Fruit fly (Drosophila melanogaster) whole organism, embryonic: ENCODE data around the gene CG1896.

Experiments
- ATbp ChIP-seq: fragments of 200-800 bp; sonication (Bioruptor generic); optimal IDR thresholded peaks from 2 replicates; lab custom pipeline; 2017; ENCODE audit warnings: missing biosample characterization, mild to moderate bottlenecking, missing genetic modification characterization, missing genetic modification reagents
- Awh ChIP-seq: fragments of 200-800 bp; sonication (Bioruptor generic); IDR thresholded peaks from 2 replicates; pipeline ENCODE4, ENCODE4 v1.3.6; 2022; ENCODE audit warnings: missing biosample characterization, missing genetic modification characterization
- BtbVII ChIP-seq: fragments of 200-800 bp; sonication (Bioruptor generic); optimal IDR thresholded peaks from 3 replicates; lab custom pipeline; 2017; ENCODE audit warnings: missing biosample characterization, mild to moderate bottlenecking, missing genetic modification characterization
- CG1024 ChIP-seq: fragments of 200-800 bp; sonication (Bioruptor generic); IDR thresholded peaks from 2 replicates; pipeline ENCODE4 v1.3.6; 2022; ENCODE audit warnings: missing biosample characterization, missing genetic modification characterization
- CG10366 ChIP-seq: fragments of 200-800 bp; sonication (Bioruptor generic); IDR thresholded peaks from 2 replicates; pipeline ENCODE4 v1.3.6; 2022; ENCODE audit warnings: missing biosample characterization, missing genetic modification characterization
- CG10462 ChIP-seq: fragments of 200-800 bp; sonication (Bioruptor generic); optimal IDR thresholded peaks from 2 replicates; lab custom pipeline; 2016; ENCODE audit warnings: missing biosample characterization, missing genetic modification characterization
- CG12071 ChIP-seq: fragments of 200-800 bp; sonication (Bioruptor generic); optimal IDR thresholded peaks from 3 replicates; lab custom pipeline; 2018; ENCODE audit warnings: missing biosample characterization, mild to moderate bottlenecking, missing genetic modification characterization
- CG14014 ChIP-seq: fragments of 200-800 bp; sonication (Bioruptor generic); IDR thresholded peaks from 2 replicates; pipeline ENCODE4 v1.3.6; 2022; ENCODE audit warnings: missing biosample characterization, missing genetic modification characterization
- CG18476 ChIP-seq: fragments of 200-800 bp; sonication (Bioruptor generic); optimal IDR thresholded peaks from 2 replicates; lab custom pipeline; 2016; ENCODE audit warnings: missing biosample characterization, mild to moderate bottlenecking, missing genetic modification characterization
- CG2129 ChIP-seq: fragments of 200-800 bp; sonication (Bioruptor generic); IDR thresholded peaks from 2 replicates; pipeline ENCODE4 v1.3.6; 2022; ENCODE audit warnings: missing biosample characterization, missing genetic modification characterization; ENCODE audit not compliant: partially characterized antibody
- CG2712 ChIP-seq: fragments of 200-800 bp; optimal IDR thresholded peaks from 3 replicates; lab custom pipeline; 2019; ENCODE audit warnings: missing biosample characterization, mild to moderate bottlenecking, missing genetic modification characterization, moderate library complexity
- CG30403 ChIP-seq: fragments of 200-800 bp; sonication (Bioruptor generic); optimal IDR thresholded peaks from 3 replicates; lab custom pipeline; 2016; ENCODE audit warnings: missing biosample characterization, missing genetic modification characterization
- CG3065 ChIP-seq: fragments of 200-800 bp; sonication (Bioruptor generic); optimal IDR thresholded peaks from 2 replicates; lab custom pipeline; 2016; ENCODE audit warnings: missing biosample characterization, missing genetic modification characterization
- CG32767 ChIP-seq: fragments of 200-800 bp; sonication (Bioruptor generic); IDR thresholded peaks from 2 replicates; pipeline ENCODE4 v1.3.6; 2022; ENCODE audit warnings: missing biosample characterization, missing genetic modification characterization
- CG3407 ChIP-seq: fragments of 200-800 bp; sonication (Bioruptor generic); optimal IDR thresholded peaks from 2 replicates; lab custom pipeline; 2018; ENCODE audit warnings: missing biosample characterization, mild to moderate bottlenecking, missing genetic modification characterization
- CG43689 ChIP-seq: fragments of 200-800 bp; sonication (Bioruptor generic); IDR thresholded peaks from 2 replicates; pipeline ENCODE4 v1.3.6; 2022; ENCODE audit warnings: missing biosample characterization, missing genetic modification characterization
- CG4617 ChIP-seq: fragments of 200-800 bp; sonication (Bioruptor generic); optimal IDR thresholded peaks from 3 replicates; lab custom pipeline; 2016; ENCODE audit warnings: missing biosample characterization, missing genetic modification characterization, borderline replicate concordance
- CG6791 ChIP-seq: fragments of 200-800 bp; sonication (Bioruptor generic); IDR thresholded peaks from 3 replicates; pipeline ENCODE4 v1.3.6; 2022; ENCODE audit warnings: missing biosample characterization, missing genetic modification characterization; ENCODE audit not compliant: partially characterized antibody
- CG6813 ChIP-seq: fragments of 200-800 bp; sonication (Bioruptor generic); optimal IDR thresholded peaks from 2 replicates; lab custom pipeline; 2017; ENCODE audit warnings: missing biosample characterization, missing genetic modification characterization, mild to moderate bottlenecking, moderate library complexity, missing genetic modification reagents
- CG7745 ChIP-seq: fragments of 200-800 bp; sonication (Bioruptor generic); optimal IDR thresholded peaks from 2 replicates; lab custom pipeline; 2018; ENCODE audit warnings: missing biosample characterization, mild to moderate bottlenecking, missing genetic modification characterization, moderate library complexity
- CG9215 ChIP-seq: fragments of 200-800 bp; sonication (Bioruptor generic); IDR thresholded peaks from 2 replicates; pipeline ENCODE4 v1.3.6; 2022; ENCODE audit warnings: missing biosample characterization, missing genetic modification characterization
- CG9437 ChIP-seq: fragments of 200-800 bp; sonication (Bioruptor generic); optimal IDR thresholded peaks from 2 replicates; lab custom pipeline; 2018; ENCODE audit warnings: missing biosample characterization, mild to moderate bottlenecking, missing genetic modification characterization
- CHES-1-like ChIP-seq: fragments of 200-800 bp; sonication (Bioruptor generic); optimal IDR thresholded peaks from 2 replicates; lab custom pipeline; 2016; ENCODE audit warnings: missing biosample characterization, missing genetic modification characterization
- Dip3 ChIP-seq: fragments of 200-800 bp; sonication (Bioruptor generic); optimal IDR thresholded peaks from 3 replicates; lab custom pipeline; 2016; ENCODE audit warnings: missing biosample characterization, missing genetic modification characterization
- E2f1 ChIP-seq: fragments of 200-800 bp; sonication (Bioruptor generic); IDR thresholded peaks from 2 replicates; pipeline ENCODE4 v1.3.6; 2022; ENCODE audit warnings: missing biosample characterization, missing genetic modification characterization
- HLH54F ChIP-seq: fragments of 200-800 bp; sonication (Bioruptor generic); optimal IDR thresholded peaks from 3 replicates; lab custom pipeline; 2016; ENCODE audit warnings: missing biosample characterization, missing genetic modification characterization
- Hr3 ChIP-seq: fragments of 200-800 bp; sonication (Bioruptor generic); optimal IDR thresholded peaks from 3 replicates; lab custom pipeline; 2016; ENCODE audit warnings: missing biosample characterization, missing genetic modification characterization
- NC2α ChIP-seq: fragments of 200-800 bp; sonication (Bioruptor generic); optimal IDR thresholded peaks from 2 replicates; lab custom pipeline; 2016; ENCODE audit warnings: missing biosample characterization, missing genetic modification characterization
- Poxn ChIP-seq: fragments of 200-800 bp; sonication (Bioruptor generic); IDR thresholded peaks from 2 replicates; pipeline ENCODE4 v1.3.6; 2022; ENCODE audit warnings: missing biosample characterization, missing genetic modification characterization
- TFAM ChIP-seq: fragments of 200-800 bp; sonication (Bioruptor generic); optimal IDR thresholded peaks from 2 replicates; lab custom pipeline; 2017; ENCODE audit warnings: missing biosample characterization, missing genetic modification characterization, inconsistent platforms
- Xrp1 ChIP-seq: fragments of 200-800 bp; sonication (Bioruptor generic); IDR thresholded peaks from 2 replicates; pipeline ENCODE4 v1.3.6; 2022; ENCODE audit warnings: missing biosample characterization, missing genetic modification characterization
- ase ChIP-seq: fragments of 200-800 bp; sonication (Bioruptor generic); IDR thresholded peaks from 3 replicates; pipeline ENCODE4 v1.3.6; 2022; ENCODE audit warnings: missing biosample characterization, missing genetic modification characterization
- ash1 ChIP-seq: fragments of 200-800 bp; sonication (Bioruptor generic); optimal IDR thresholded peaks from 2 replicates; lab custom pipeline; 2018; ENCODE audit warnings: missing biosample characterization, mild to moderate bottlenecking, missing genetic modification characterization
- cato ChIP-seq: fragments of 200-800 bp; sonication (Bioruptor generic); optimal IDR thresholded peaks from 2 replicates; lab custom pipeline; 2016; ENCODE audit warnings: missing biosample characterization, missing genetic modification characterization, borderline replicate concordance
- chinmo ChIP-seq: fragments of 200-800 bp; sonication (Bioruptor generic); IDR thresholded peaks from 4 replicates; pipeline ENCODE4 v1.3.6; 2022; ENCODE audit warnings: missing biosample characterization, missing genetic modification characterization; ENCODE audit not compliant: partially characterized antibody
- dpn ChIP-seq, 2 experiments: fragments of 200-800 bp; sonication (Bioruptor generic); optimal IDR thresholded peaks; 3 replicates each; lab custom pipeline; 2016; ENCODE audit warnings: missing biosample characterization in 2 of 2, missing genetic modification characterization in 2 of 2
- eyg ChIP-seq: fragments of 200-800 bp; sonication (Bioruptor generic); optimal IDR thresholded peaks from 3 replicates; lab custom pipeline; 2016; ENCODE audit warnings: missing biosample characterization, missing genetic modification characterization
- fd102C ChIP-seq: fragments of 200-800 bp; sonication (Bioruptor generic); optimal IDR thresholded peaks from 2 replicates; lab custom pipeline; 2018; ENCODE audit warnings: missing biosample characterization, mild to moderate bottlenecking, missing genetic modification characterization, moderate library complexity
- fru ChIP-seq: fragments of >200 bp; optimal IDR thresholded peaks from 2 replicates; lab custom pipeline; 2017
- ftz-f1 ChIP-seq: fragments of 200-800 bp; sonication (Bioruptor generic); optimal IDR thresholded peaks from 2 replicates; lab custom pipeline; 2016; ENCODE audit warnings: missing biosample characterization, missing genetic modification characterization
- gem ChIP-seq: fragments of 200-800 bp; sonication (Bioruptor generic); optimal IDR thresholded peaks from 2 replicates; lab custom pipeline; 2019; ENCODE audit warnings: missing biosample characterization, mild to moderate bottlenecking, missing genetic modification characterization, moderate library complexity
- ken ChIP-seq: fragments of 200-800 bp; sonication (Bioruptor generic); IDR thresholded peaks from 3 replicates; pipeline ENCODE4 v1.3.6; 2022; ENCODE audit warnings: missing biosample characterization, missing genetic modification characterization
- lov ChIP-seq, 2 experiments: fragments of 200-800 bp in 1 of 2; fragments of >200 bp in 1 of 2; sonication (Bioruptor generic) in 1 of 2; IDR thresholded peaks in 1 of 2; optimal IDR thresholded peaks in 1 of 2; 2 replicates in 1 of 2; 3 replicates in 1 of 2; pipeline versions ENCODE4 v1.3.6 to Lab custom; 2017 to 2022; ENCODE audit warnings: missing biosample characterization in 1 of 2, missing genetic modification characterization in 1 of 2
- oc ChIP-seq: fragments of 200-800 bp; sonication (Bioruptor generic); optimal IDR thresholded peaks from 2 replicates; lab custom pipeline; 2018; ENCODE audit warnings: missing biosample characterization, mild to moderate bottlenecking, missing genetic modification characterization, moderate library complexity
- odd ChIP-seq: fragments of 200-800 bp; sonication (Bioruptor generic); optimal IDR thresholded peaks from 2 replicates; lab custom pipeline; 2017; ENCODE audit warnings: missing biosample characterization, mild to moderate bottlenecking, missing genetic modification characterization
- org-1 ChIP-seq: fragments of 200-800 bp; sonication (Bioruptor generic); optimal IDR thresholded peaks from 2 replicates; lab custom pipeline; 2017; ENCODE audit warnings: missing biosample characterization, missing genetic modification characterization
- salm ChIP-seq: fragments of 200-800 bp; sonication (Bioruptor generic); optimal IDR thresholded peaks from 2 replicates; lab custom pipeline; 2018; ENCODE audit warnings: missing biosample characterization, mild to moderate bottlenecking, missing genetic modification characterization
- sens ChIP-seq: fragments of 200-800 bp; sonication (Bioruptor generic); peaks from one replicate; lab custom pipeline; 2016; ENCODE audit warnings: missing biosample characterization, missing genetic modification characterization
- zfh2 ChIP-seq: fragments of 200-800 bp; sonication (Bioruptor generic); optimal IDR thresholded peaks from 2 replicates; lab custom pipeline; 2016; ENCODE audit warnings: missing biosample characterization, missing genetic modification characterization

Gene CG1896

dm6 chr3R:31717299-31718167 is 26.5 kb upstream of the CG1896 start (continued):
- TF ChIP-seq sens (GFP tag; lab: Kevin White, UChicago), result peak; percentile 85
- TF ChIP-seq CG6791 (GFP tag; lab: Robert Waterston, UW), result no peak
- 0 out of 4 replicates have a peak, but pooled peaks have one; percentile 40 for TF ChIP-seq chinmo (GFP tag; lab: Robert Waterston, UW)
- TF ChIP-seq fru (lab: Kevin White, UChicago), result no peak
- TF ChIP-seq ftz-f1 (GFP tag; lab: Kevin White, UChicago), result no peak
- peak; percentile 54 for TF ChIP-seq BtbVII (GFP tag; lab: Kevin White, UChicago)
- no peak for TF ChIP-seq CG4617 (GFP tag; lab: Kevin White, UChicago)
- TF ChIP-seq ATbp (GFP tag; lab: Kevin White, UChicago), result peak; percentile 62
- TF ChIP-seq org-1 (GFP tag; lab: Kevin White, UChicago), result peak; percentile 75
- TF ChIP-seq CG7745 (tag; lab: Kevin White, UChicago), result no peak
- peak; percentile 68 for TF ChIP-seq CG30403 (GFP tag; lab: Kevin White, UChicago)
- no peak for TF ChIP-seq Awh (GFP tag; lab: Robert Waterston, UW)
- TF ChIP-seq ken (GFP tag; lab: Robert Waterston, UW), result 0 out of 3 replicates have a peak, but pooled peaks have one; percentile 37
- 0 out of 3 replicates have a peak, but pooled peaks have one; percentile 55 for TF ChIP-seq ase
- TF ChIP-seq CG43689, result no peak
- peak; percentile 57 for TF ChIP-seq zfh2 (GFP tag; lab: Kevin White, UChicago)
- TF ChIP-seq CG1024 (GFP tag; lab: Robert Waterston, UW), result peak; percentile 30; the same call in 1 of the 2 replicates
- peak; percentile 54; the same call in 1 of the 2 replicates for TF ChIP-seq CG14014 (GFP tag; lab: Robert Waterston, UW)
- TF ChIP-seq HLH54F (GFP tag; lab: Kevin White, UChicago), result peak; percentile 66
- TF ChIP-seq dpn (GFP tag; optimal IDR thresholded peaks at IDR 0.05; lab: Kevin White, UChicago), result peak; percentile 55 to 61
- TF ChIP-seq CG9215 (GFP tag; lab: Robert Waterston, UW), result peak; percentile 58
- TF ChIP-seq Dip3 (GFP tag; lab: Kevin White, UChicago), result peak; percentile 61
- TF ChIP-seq TFAM (GFP tag; lab: Kevin White, UChicago), result no peak
- TF ChIP-seq cato (GFP tag; lab: Kevin White, UChicago), result no peak
- peak; percentile 51 for TF ChIP-seq CG9437 (GFP tag; lab: Kevin White, UChicago)
- TF ChIP-seq CG2712, result peak; percentile 39
- TF ChIP-seq CG10462 (GFP tag; lab: Kevin White, UChicago), result peak; percentile 33
- TF ChIP-seq CG3407 (GFP tag; lab: Kevin White, UChicago), result peak; percentile 5
- TF ChIP-seq CG32767 (GFP tag; lab: Robert Waterston, UW), result no peak
- TF ChIP-seq salm (tag; lab: Kevin White, UChicago), result peak; percentile 2
- TF ChIP-seq gem (tag; lab: Kevin White, UChicago), result peak; percentile 74
- no peak for TF ChIP-seq lov (optimal IDR thresholded peaks at IDR 0.05; lab: Kevin White, UChicago)
- TF ChIP-seq lov (GFP tag; IDR thresholded peaks at IDR 0.05; lab: Robert Waterston, UW), result no peak
- no peak for TF ChIP-seq CG3065 (GFP tag; lab: Kevin White, UChicago)
- TF ChIP-seq odd (GFP tag; lab: Kevin White, UChicago), result no peak
- peak; percentile 36 for TF ChIP-seq CHES-1-like (GFP tag; lab: Kevin White, UChicago)
- TF ChIP-seq CG18476, result no peak
- peak; percentile 47 for TF ChIP-seq CG12071 (GFP tag; lab: Kevin White, UChicago)
- peak; percentile 18 for TF ChIP-seq eyg
- TF ChIP-seq Xrp1, result peak; percentile 64
- no peak for TF ChIP-seq ash1 (GFP tag; lab: Kevin White, UChicago)
- peak; percentile 36; the same call in 1 of the 2 replicates for TF ChIP-seq E2f1 (GFP tag; lab: Robert Waterston, UW)
- no peak for TF ChIP-seq NC2α (GFP tag; lab: Kevin White, UChicago)
- no peak for TF ChIP-seq Poxn (GFP tag; lab: Robert Waterston, UW)
- TF ChIP-seq CG2129, result no peak
- no peak for TF ChIP-seq fd102C (GFP tag; lab: Kevin White, UChicago)
- peak; percentile 6 for TF ChIP-seq Hr3 (GFP tag; lab: Kevin White, UChicago)
- TF ChIP-seq CG10366 (GFP tag; lab: Robert Waterston, UW), result peak; percentile 51
- TF ChIP-seq oc, result peak; percentile 31
- peak; percentile 34 for TF ChIP-seq CG6813 (GFP tag; lab: Kevin White, UChicago)
